Fruit fly (Drosophila melanogaster): ENCODE data around the gene CG17593.

CG17593 gene

dm6 chr2L:3482037-3482436 lies 32.6 kb upstream of the CG17593 start:
- TF ChIP-seq net (GFP tag; optimal IDR thresholded peaks at IDR 0.05) (peak; percentile 26), Gug (GFP tag; IDR thresholded peaks at IDR 0.05) (peak; percentile 53; the same call in 1 of the 2 replicates), CG32006 (GFP tag; optimal IDR thresholded peaks at IDR 0.05) (peak; percentile 74), Ets96B (tag; optimal IDR thresholded peaks at IDR 0.05) (no peak), Lpt (GFP tag; optimal IDR thresholded peaks at IDR 0.05) (peak; percentile 17), CG6163 (GFP tag; IDR thresholded peaks at IDR 0.05) (peak; percentile 48; the same call in 2 of the 3 replicates), pdm3 (GFP tag; optimal IDR thresholded peaks at IDR 0.05) (peak; percentile 52), CG6276 (GFP tag; optimal IDR thresholded peaks at IDR 0.05) (peak; percentile 78), CG11294 (GFP tag; IDR thresholded peaks at IDR 0.05) (peak; percentile 50), esn (GFP tag; optimal IDR thresholded peaks at IDR 0.05) (no peak), OdsH (GFP tag; optimal IDR thresholded peaks at IDR 0.05) (peak; percentile 41), Hr4 (GFP tag; optimal IDR thresholded peaks at IDR 0.05) (peak; percentile 82), CG8119 (GFP tag; IDR thresholded peaks at IDR 0.05) (peak; percentile 84), Eip78C (GFP tag) (peak; percentile 81), CG34406 (GFP tag; optimal IDR thresholded peaks at IDR 0.05) (no peak), CG15336 (GFP tag; IDR thresholded peaks at IDR 0.05) (peak; percentile 86), CG6808 (GFP tag; optimal IDR thresholded peaks at IDR 0.05) (no peak), lz (GFP tag; optimal IDR thresholded peaks at IDR 0.05) (no peak), eg (GFP tag; IDR thresholded peaks at IDR 0.05) (peak; percentile 85), CG31627 (GFP tag; optimal IDR thresholded peaks at IDR 0.05) (no peak), dac (GFP tag; optimal IDR thresholded peaks at IDR 0.05) (peak; percentile 51), CG4318 (GFP tag; optimal IDR thresholded peaks at IDR 0.05) (peak; percentile 55), CG3032 (tag; optimal IDR thresholded peaks at IDR 0.05) (no peak), achi (GFP tag; optimal IDR thresholded peaks at IDR 0.05) (peak; percentile 35), CG8319 (GFP tag; optimal IDR thresholded peaks at IDR 0.05) (no peak), topi (GFP tag; optimal IDR thresholded peaks at IDR 0.05) (peak; percentile 0), CG11762 (GFP tag; optimal IDR thresholded peaks at IDR 0.05; ENCODE audit: insufficient read depth) (peak; percentile 39), Hr39 (GFP tag; optimal IDR thresholded peaks at IDR 0.05) (peak; percentile 9), CG3919 (GFP tag; optimal IDR thresholded peaks at IDR 0.05) (peak; percentile 13), CG11902 (GFP tag; optimal IDR thresholded peaks at IDR 0.05) (no peak)

- TF ChIP-seq svp (GFP tag) (peak; percentile 43), CG31627 (GFP tag; optimal IDR thresholded peaks at IDR 0.05) (no peak), Lpt (GFP tag; optimal IDR thresholded peaks at IDR 0.05) (peak; percentile 45), Ets21C (GFP tag; optimal IDR thresholded peaks at IDR 0.05) (no peak), cyc (GFP tag; optimal IDR thresholded peaks at IDR 0.05) (no peak), salr (GFP tag; optimal IDR thresholded peaks at IDR 0.05) (peak in 1 of 2 experiments; percentile 62), CG6276 (GFP tag; optimal IDR thresholded peaks at IDR 0.05) (peak; percentile 72), CG6792 (GFP tag; optimal IDR thresholded peaks at IDR 0.05) (peak; percentile 28), Gug (GFP tag; IDR thresholded peaks at IDR 0.05) (peak; percentile 75), CG8632 (GFP tag; optimal IDR thresholded peaks at IDR 0.05) (peak; percentile 29), eg (GFP tag; IDR thresholded peaks at IDR 0.05) (peak; percentile 90), vri (GFP tag; optimal IDR thresholded peaks at IDR 0.05) (no peak), topi (GFP tag; optimal IDR thresholded peaks at IDR 0.05) (no peak), CG15336 (GFP tag; IDR thresholded peaks at IDR 0.05) (peak; percentile 93), CG10631 (GFP tag; optimal IDR thresholded peaks at IDR 0.05) (peak; percentile 50), CG6808 (GFP tag; optimal IDR thresholded peaks at IDR 0.05) (peak; percentile 63), CG8119 (GFP tag; IDR thresholded peaks at IDR 0.05) (peak; percentile 90), CG10669 (GFP tag; optimal IDR thresholded peaks at IDR 0.05) (peak; percentile 54), Eip75B (GFP tag; optimal IDR thresholded peaks at IDR 0.05) (no peak), CG6163 (GFP tag; IDR thresholded peaks at IDR 0.05) (peak; percentile 74), OdsH (GFP tag; optimal IDR thresholded peaks at IDR 0.05) (peak; percentile 59), achi (GFP tag; optimal IDR thresholded peaks at IDR 0.05) (peak; percentile 61), Eip93F (GFP tag; optimal IDR thresholded peaks at IDR 0.05) (no peak), CG32006 (GFP tag; optimal IDR thresholded peaks at IDR 0.05) (peak; percentile 83), Sox102F (GFP tag; optimal IDR thresholded peaks at IDR 0.05) (no peak), CG3919 (GFP tag; optimal IDR thresholded peaks at IDR 0.05) (peak; percentile 56), lz (GFP tag; optimal IDR thresholded peaks at IDR 0.05) (no peak), Sox15 (GFP tag; optimal IDR thresholded peaks at IDR 0.05) (no peak), acj6 (GFP tag; optimal IDR thresholded peaks at IDR 0.05) (peak; percentile 21), CG11294 (GFP tag; IDR thresholded peaks at IDR 0.05) (peak; percentile 69), CG34406 (GFP tag; optimal IDR thresholded peaks at IDR 0.05) (no peak), Blimp-1 (GFP tag; optimal IDR thresholded peaks at IDR 0.05) (no peak), Smox (GFP tag; optimal IDR thresholded peaks at IDR 0.05) (no peak), CG9139 (GFP tag; optimal IDR thresholded peaks at IDR 0.05) (peak; percentile 22), fkh (GFP tag; optimal IDR thresholded peaks at IDR 0.05) (no peak), ss (GFP tag; optimal IDR thresholded peaks at IDR 0.05) (peak in 1 of 2 experiments; percentile 21)
Measured at dm6 chr2L:3482712-3483111, 32.0 kb upstream of the CG17593 start.

Measured in whole organism, prepupa.